Fruit fly (Drosophila melanogaster): ENCODE data around the gene gcm2.

gcm2 gene

dm6 chr2L:9564527-9564926 lies 43.8 kb upstream of the gcm2 start (continued):
- TF ChIP-seq CG12104 (GFP tag; optimal IDR thresholded peaks at IDR 0.05) = peak; percentile 23
- no peak for TF ChIP-seq disco-r (GFP tag; optimal IDR thresholded peaks at IDR 0.05)
- no peak for TF ChIP-seq pita (GFP tag; optimal IDR thresholded peaks at IDR 0.05)
- TF ChIP-seq ind (GFP tag; optimal IDR thresholded peaks at IDR 0.05) = peak; percentile 36
- no peak for TF ChIP-seq CG8765 (GFP tag; IDR thresholded peaks at IDR 0.05)
- TF ChIP-seq CG31365 (tag; optimal IDR thresholded peaks at IDR 0.05) = no peak
- TF ChIP-seq B-H1 (GFP tag; IDR thresholded peaks at IDR 0.05) = 0 out of 3 replicates have a peak, but pooled peaks have one; percentile 14
- no peak for TF ChIP-seq MBD-R2 (GFP tag; IDR thresholded peaks at IDR 0.05)
- TF ChIP-seq cg (GFP tag; optimal IDR thresholded peaks at IDR 0.05) = no peak
- TF ChIP-seq row (GFP tag; IDR thresholded peaks at IDR 0.05) = peak; percentile 55
- no peak for TF ChIP-seq CG14860 (GFP tag; IDR thresholded peaks at IDR 0.05; ENCODE audit: partially characterized antibody)
- TF ChIP-seq CG2202 (tag; optimal IDR thresholded peaks at IDR 0.05) = no peak
- peak; percentile 57 for TF ChIP-seq CG9817 (tag; optimal IDR thresholded peaks at IDR 0.05)
- TF ChIP-seq gsb-n (tag; optimal IDR thresholded peaks at IDR 0.05) = no peak
- no peak for TF ChIP-seq vnd (GFP tag; IDR thresholded peaks at IDR 0.05; ENCODE audit: partially characterized antibody)
- no peak for TF ChIP-seq Sry-δ (GFP tag; optimal IDR thresholded peaks at IDR 0.05)
- TF ChIP-seq gcm2 (GFP tag; optimal IDR thresholded peaks at IDR 0.05) = no peak
- no peak for TF ChIP-seq Trl (optimal IDR thresholded peaks at IDR 0.05)
- TF ChIP-seq Trl (GFP tag; optimal IDR thresholded peaks at IDR 0.05) = no peak
- no peak for TF ChIP-seq ab (GFP tag; optimal IDR thresholded peaks at IDR 0.05)
- TF ChIP-seq lov (optimal IDR thresholded peaks at IDR 0.05) = no peak
- TF ChIP-seq lov (GFP tag; IDR thresholded peaks at IDR 0.05) = no peak
- no peak for TF ChIP-seq Hey (tag; optimal IDR thresholded peaks at IDR 0.05)
- no peak for TF ChIP-seq zen (tag; optimal IDR thresholded peaks at IDR 0.05)
- no peak for TF ChIP-seq CG4854 (GFP tag; optimal IDR thresholded peaks at IDR 0.05)
- peak; percentile 32 for TF ChIP-seq fd96Cb (tag; optimal IDR thresholded peaks at IDR 0.05)
- peak; percentile 12 for TF ChIP-seq NfI (GFP tag; optimal IDR thresholded peaks at IDR 0.05)
- peak; percentile 26 for TF ChIP-seq Nf-YC (tag; optimal IDR thresholded peaks at IDR 0.05)
- no peak for TF ChIP-seq dati (GFP tag; IDR thresholded peaks at IDR 0.05)
- TF ChIP-seq CG7745 (tag; optimal IDR thresholded peaks at IDR 0.05) = no peak
- peak; percentile 63 for TF ChIP-seq CoRest (tag; optimal IDR thresholded peaks at IDR 0.05)
- TF ChIP-seq her (GFP tag; optimal IDR thresholded peaks at IDR 0.05) = no peak
- TF ChIP-seq CG1792 (GFP tag; optimal IDR thresholded peaks at IDR 0.05) = no peak
- TF ChIP-seq br (optimal IDR thresholded peaks at IDR 0.05) = no peak
- no peak for TF ChIP-seq CrebB (tag; optimal IDR thresholded peaks at IDR 0.05)
- peak; percentile 10 for TF ChIP-seq CG4328 (GFP tag; optimal IDR thresholded peaks at IDR 0.05)
- no peak for TF ChIP-seq CG6791 (GFP tag; IDR thresholded peaks at IDR 0.05; ENCODE audit: partially characterized antibody)
- TF ChIP-seq CG10959 (GFP tag; IDR thresholded peaks at IDR 0.05) = no peak
- TF ChIP-seq kni (GFP tag; optimal IDR thresholded peaks at IDR 0.05) = no peak
- TF ChIP-seq dm (GFP tag; optimal IDR thresholded peaks at IDR 0.05) = no peak
- TF ChIP-seq CkIIα-i1 (GFP tag; IDR thresholded peaks at IDR 0.05) = no peak
- TF ChIP-seq Spps (tag; optimal IDR thresholded peaks at IDR 0.05) = no peak
- peak; percentile 44; the same call in 1 of the 2 replicates for TF ChIP-seq HLH3B (GFP tag; IDR thresholded peaks at IDR 0.05)
- TF ChIP-seq CG11695 (GFP tag; IDR thresholded peaks at IDR 0.05) = peak; percentile 49; the same call in 1 of the 3 replicates
- no peak for TF ChIP-seq Awh (GFP tag; IDR thresholded peaks at IDR 0.05)
- no peak for TF ChIP-seq CG7357 (GFP tag; IDR thresholded peaks at IDR 0.05)
- TF ChIP-seq jumu (GFP tag; optimal IDR thresholded peaks at IDR 0.05) = no peak
- peak; percentile 51 for TF ChIP-seq CG14441 (GFP tag; IDR thresholded peaks at IDR 0.05)
- no peak for TF ChIP-seq Dll (GFP tag; IDR thresholded peaks at IDR 0.05; ENCODE audit: partially characterized antibody)
- TF ChIP-seq Nf-YA (GFP tag; IDR thresholded peaks at IDR 0.05) = peak; percentile 38; the same call in 1 of the 2 replicates
- no peak for TF ChIP-seq CG18476 (GFP tag; optimal IDR thresholded peaks at IDR 0.05)
- TF ChIP-seq CG10147 (GFP tag; optimal IDR thresholded peaks at IDR 0.05) = peak; percentile 31
- peak; percentile 26 for TF ChIP-seq tap (tag; optimal IDR thresholded peaks at IDR 0.05)

Data from whole organism, embryonic.